Worm (Caenorhabditis elegans): ENCODE results near the gene fip-5.

fip-5 gene

DNA sequence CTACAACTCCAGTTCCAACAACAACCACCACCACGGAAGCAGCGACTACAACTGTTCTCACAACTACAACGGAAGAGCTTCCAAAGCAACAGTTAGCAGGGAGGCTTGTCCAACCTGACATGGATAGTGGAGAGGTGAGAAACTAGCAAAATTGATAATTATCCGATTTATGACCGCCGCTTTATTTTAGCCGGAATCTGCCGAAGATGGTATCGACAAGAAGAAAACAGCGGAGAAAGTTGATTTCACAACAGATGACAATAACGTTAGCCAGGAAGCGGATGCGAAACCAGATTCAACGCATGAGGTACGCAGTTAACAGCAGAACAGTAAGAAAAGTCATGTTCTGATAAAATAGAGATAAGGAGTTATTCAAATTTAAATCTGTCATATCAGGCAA is 15.9 kb downstream of the fip-5 start:
- TF ChIP-seq blmp-1 (tag; optimal IDR thresholded peaks at IDR 0.05) (no peak), elt-3 (tag; optimal IDR thresholded peaks at IDR 0.05) (no peak), hlh-1 (tag; optimal IDR thresholded peaks at IDR 0.05) (no peak), lin-13 (tag; optimal IDR thresholded peaks at IDR 0.05) (no peak), ceh-83 (GFP tag; optimal IDR thresholded peaks at IDR 0.05) (no peak), ham-2 (GFP tag; optimal IDR thresholded peaks at IDR 0.05) (peak; percentile 39), unc-39 (tag; optimal IDR thresholded peaks at IDR 0.05) (no peak), flh-1 (GFP tag; optimal IDR thresholded peaks at IDR 0.05) (no peak), mep-1 (tag; optimal IDR thresholded peaks at IDR 0.05) (no peak), drap-1 (GFP tag; optimal IDR thresholded peaks at IDR 0.05) (no peak), snpc-4 (tag; optimal IDR thresholded peaks at IDR 0.05) (no peak), unc-120 (tag; optimal IDR thresholded peaks at IDR 0.05; ENCODE audit: poor library complexity, severe bottlenecking) (no peak), nhr-28 (tag; optimal IDR thresholded peaks at IDR 0.05) (no peak), nhr-12 (tag; optimal IDR thresholded peaks at IDR 0.05) (no peak), lin-32 (GFP tag; optimal IDR thresholded peaks at IDR 0.05) (no peak), elt-1 (tag; optimal IDR thresholded peaks at IDR 0.05; ENCODE audit: borderline replicate concordance, insufficient read depth) (peak; percentile 27)

DNA sequence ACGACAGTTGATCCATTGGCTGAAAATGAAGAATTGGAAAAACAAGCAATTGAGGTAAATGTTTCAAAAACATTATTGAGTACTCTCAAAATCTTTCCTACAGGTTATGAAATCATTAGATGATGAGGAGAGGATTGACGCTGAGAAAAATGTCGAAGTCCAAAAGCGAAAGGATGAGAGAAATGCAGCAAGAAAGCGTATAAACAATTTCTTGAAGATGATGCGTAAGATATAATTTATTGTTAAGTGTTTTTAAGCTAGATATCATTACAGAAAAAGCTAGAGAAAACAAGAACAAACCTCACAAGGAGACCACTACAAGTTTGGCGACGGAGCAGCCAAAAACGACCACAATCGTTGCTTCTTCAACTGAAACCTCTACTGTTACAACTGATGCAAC is 17.1 kb downstream of the fip-5 start:
- TF ChIP-seq mab-5 (tag; optimal IDR thresholded peaks at IDR 0.05) (no peak), drap-1 (GFP tag; optimal IDR thresholded peaks at IDR 0.05) (no peak), mls-2 (tag; optimal IDR thresholded peaks at IDR 0.05) (no peak), unc-39 (tag; optimal IDR thresholded peaks at IDR 0.05) (no peak), elt-1 (tag; optimal IDR thresholded peaks at IDR 0.05; ENCODE audit: borderline replicate concordance, insufficient read depth) (no peak), ceh-43 (GFP tag; optimal IDR thresholded peaks at IDR 0.05) (no peak), ceh-39 (tag; optimal IDR thresholded peaks at IDR 0.05) (no peak), elt-3 (tag; optimal IDR thresholded peaks at IDR 0.05) (no peak), unc-62 (GFP tag; optimal IDR thresholded peaks at IDR 0.05) (no peak), bed-3 (GFP tag; optimal IDR thresholded peaks at IDR 0.05) (no peak), tbx-8 (GFP tag; optimal IDR thresholded peaks at IDR 0.05) (no peak), lsy-2 (tag; optimal IDR thresholded peaks at IDR 0.05) (no peak), sptf-1 (tag; optimal IDR thresholded peaks at IDR 0.05) (no peak), nhr-2 (tag; optimal IDR thresholded peaks at IDR 0.05) (no peak), ceh-83 (GFP tag; optimal IDR thresholded peaks at IDR 0.05) (no peak), lin-32 (GFP tag; optimal IDR thresholded peaks at IDR 0.05) (no peak), unc-120 (tag; optimal IDR thresholded peaks at IDR 0.05; ENCODE audit: poor library complexity, severe bottlenecking) (no peak), M03D4.4 (tag; optimal IDR thresholded peaks at IDR 0.05) (no peak), ztf-11 (tag; optimal IDR thresholded peaks at IDR 0.05) (no peak)

DNA sequence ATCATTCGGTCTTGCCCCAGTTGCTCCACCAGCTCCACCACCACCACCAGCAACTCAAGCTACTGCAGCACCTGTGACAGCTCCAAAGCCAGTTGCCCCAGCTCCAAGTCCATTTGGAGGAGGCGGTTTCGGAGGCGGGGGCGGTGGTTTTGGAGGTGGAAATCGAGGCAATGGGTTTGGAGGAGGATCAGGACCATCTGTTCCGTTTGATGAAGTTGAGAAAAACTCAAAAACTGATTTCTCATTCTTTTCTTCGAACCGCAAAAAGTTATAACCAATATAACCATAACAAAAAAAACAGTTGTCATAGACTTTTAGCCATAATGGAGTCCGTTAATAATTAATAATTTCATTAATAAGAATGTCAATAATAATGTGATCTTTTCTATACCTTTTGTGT is 18.9 kb downstream of the fip-5 start:
- TF ChIP-seq lin-13 (tag; optimal IDR thresholded peaks at IDR 0.05) (no peak), sptf-1 (tag; optimal IDR thresholded peaks at IDR 0.05) (no peak), mab-5 (tag; optimal IDR thresholded peaks at IDR 0.05) (no peak), nhr-237 (tag; optimal IDR thresholded peaks at IDR 0.05) (no peak), ces-1 (GFP tag; optimal IDR thresholded peaks at IDR 0.05) (no peak), zip-8 (tag; optimal IDR thresholded peaks at IDR 0.05) (no peak), tbx-8 (GFP tag; optimal IDR thresholded peaks at IDR 0.05) (no peak), lsy-2 (tag; optimal IDR thresholded peaks at IDR 0.05) (no peak), unc-120 (tag; optimal IDR thresholded peaks at IDR 0.05; ENCODE audit: poor library complexity, severe bottlenecking) (no peak), lin-32 (GFP tag; optimal IDR thresholded peaks at IDR 0.05) (no peak), elt-1 (tag; optimal IDR thresholded peaks at IDR 0.05; ENCODE audit: borderline replicate concordance, insufficient read depth) (no peak), nhr-12 (tag; optimal IDR thresholded peaks at IDR 0.05) (no peak), nhr-28 (tag; optimal IDR thresholded peaks at IDR 0.05) (no peak), mep-1 (tag; optimal IDR thresholded peaks at IDR 0.05) (no peak), ceh-39 (tag; optimal IDR thresholded peaks at IDR 0.05) (no peak), snpc-4 (tag; optimal IDR thresholded peaks at IDR 0.05) (no peak), cnd-1 (tag; optimal IDR thresholded peaks at IDR 0.05) (no peak), bed-3 (GFP tag; optimal IDR thresholded peaks at IDR 0.05) (no peak), mls-2 (tag; optimal IDR thresholded peaks at IDR 0.05) (no peak)

DNA sequence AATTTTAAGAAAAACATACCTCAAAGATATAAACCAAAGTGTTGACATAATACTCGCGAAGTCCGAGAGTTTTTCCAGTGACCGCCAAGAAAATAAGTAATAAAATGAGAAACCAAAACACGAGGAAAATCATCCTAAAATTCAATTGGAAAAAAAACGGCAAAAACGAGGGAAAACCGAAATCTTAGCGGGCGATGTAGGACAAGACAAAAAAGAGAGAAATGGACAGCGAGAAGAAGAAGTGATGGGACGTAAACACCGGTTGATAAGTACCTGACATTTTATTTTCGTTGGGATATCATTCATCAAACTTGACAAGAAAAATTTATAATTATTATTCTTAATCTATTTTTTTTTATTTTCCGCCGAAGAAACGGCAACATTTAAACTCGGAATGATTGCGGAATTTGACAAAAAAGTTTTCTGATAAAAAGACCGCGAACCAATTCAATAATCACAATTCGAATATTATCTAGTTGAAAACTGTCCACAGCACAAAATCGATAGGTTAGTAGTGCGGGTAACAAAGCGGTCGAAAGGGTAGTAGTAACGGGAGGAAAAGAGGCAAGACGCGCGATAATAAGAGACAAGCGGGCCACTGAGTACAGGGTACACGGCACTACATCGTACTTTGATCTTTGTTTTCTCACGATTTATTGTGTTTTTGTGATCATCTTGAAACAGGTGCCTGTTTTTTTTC is 24.9 kb downstream of the fip-5 start, which contains the start of gene acl-5:
Gene acl-5 (minus strand): TSS at position 134 of the 700 bp plus-strand sequence.
- TF ChIP-seq M03D4.4 (tag; optimal IDR thresholded peaks at IDR 0.05) (no peak), ceh-43 (GFP tag; optimal IDR thresholded peaks at IDR 0.05) (no peak), unc-62 (GFP tag; optimal IDR thresholded peaks at IDR 0.05) (no peak)
